Fruit fly (Drosophila melanogaster) whole organism, embryonic: ENCODE results near the gene CG31321.

Source experiments
- Aef1 ChIP-seq: fragments of 200-800 bp; sonication (Bioruptor generic); IDR thresholded peaks from 3 replicates; pipeline ENCODE4 v1.3.6; 2022; ENCODE audit warnings: missing biosample characterization, missing genetic modification characterization
- Bteb2 ChIP-seq: fragments of 200-800 bp; sonication (Bioruptor generic); optimal IDR thresholded peaks from 2 replicates; lab custom pipeline; 2016; ENCODE audit warnings: missing biosample characterization, missing genetic modification characterization
- CG10654 ChIP-seq: fragments of 200-800 bp; sonication (Bioruptor generic); optimal IDR thresholded peaks from 2 replicates; lab custom pipeline; 2016; ENCODE audit warnings: missing biosample characterization, missing genetic modification characterization
- CG13296 ChIP-seq: fragments of 200-800 bp; sonication (Bioruptor generic); optimal IDR thresholded peaks from 3 replicates; lab custom pipeline; 2018; ENCODE audit warnings: missing biosample characterization, mild to moderate bottlenecking, missing genetic modification characterization
- CG1529 ChIP-seq: fragments of 200-800 bp; sonication (Bioruptor generic); optimal IDR thresholded peaks from 3 replicates; lab custom pipeline; 2018; ENCODE audit warnings: missing biosample characterization, missing genetic modification characterization
- CG15601 ChIP-seq: fragments of 200-800 bp; sonication (Bioruptor generic); optimal IDR thresholded peaks from 3 replicates; lab custom pipeline; 2019; ENCODE audit warnings: missing biosample characterization, mild to moderate bottlenecking, missing genetic modification characterization, moderate library complexity
- CG17912 ChIP-seq: fragments of 200-800 bp; sonication (Bioruptor generic); optimal IDR thresholded peaks from 2 replicates; lab custom pipeline; 2018; ENCODE audit warnings: missing biosample characterization, mild to moderate bottlenecking, missing genetic modification characterization
- CG1792 ChIP-seq: fragments of 200-800 bp; sonication (Bioruptor generic); optimal IDR thresholded peaks from 2 replicates; lab custom pipeline; 2016; ENCODE audit warnings: missing biosample characterization, missing genetic modification characterization
- CG18619 ChIP-seq: fragments of 200-800 bp; sonication (Bioruptor generic); optimal IDR thresholded peaks from 3 replicates; lab custom pipeline; 2017; ENCODE audit warnings: missing biosample characterization, mild to moderate bottlenecking, missing genetic modification characterization
- CG30020 ChIP-seq: fragments of 200-800 bp; optimal IDR thresholded peaks from 2 replicates; lab custom pipeline; 2019; ENCODE audit warnings: missing biosample characterization, mild to moderate bottlenecking, missing genetic modification characterization, moderate library complexity
- CG30431 ChIP-seq: fragments of 200-800 bp; sonication (Bioruptor generic); optimal IDR thresholded peaks from 2 replicates; lab custom pipeline; 2017; ENCODE audit warnings: missing biosample characterization, missing genetic modification characterization
- CG31224 ChIP-seq: fragments of 200-800 bp; sonication (Bioruptor generic); IDR thresholded peaks from 2 replicates; pipeline ENCODE4 v1.3.6; 2022; ENCODE audit warnings: missing biosample characterization, missing genetic modification characterization
- CG6654 ChIP-seq: fragments of 200-800 bp; sonication (Bioruptor generic); optimal IDR thresholded peaks from 2 replicates; lab custom pipeline; 2017; ENCODE audit warnings: missing biosample characterization, mild to moderate bottlenecking, missing genetic modification characterization
- CG6791 ChIP-seq: fragments of 200-800 bp; sonication (Bioruptor generic); IDR thresholded peaks from 3 replicates; pipeline ENCODE4 v1.3.6; 2022; ENCODE audit warnings: missing biosample characterization, missing genetic modification characterization; ENCODE audit not compliant: partially characterized antibody
- CG7357 ChIP-seq: fragments of 200-800 bp; sonication (Bioruptor generic); IDR thresholded peaks from 3 replicates; pipeline ENCODE4 v1.3.6; 2022; ENCODE audit warnings: missing biosample characterization, missing genetic modification characterization
- CG8924 ChIP-seq: fragments of 200-800 bp; optimal IDR thresholded peaks from 3 replicates; lab custom pipeline; 2019; ENCODE audit warnings: missing biosample characterization, mild to moderate bottlenecking, missing genetic modification characterization, moderate library complexity
- CG9817 ChIP-seq: fragments of 200-800 bp; sonication (Bioruptor generic); optimal IDR thresholded peaks from 2 replicates; lab custom pipeline; 2018; ENCODE audit warnings: missing biosample characterization, mild to moderate bottlenecking, missing genetic modification characterization, moderate library complexity
- Dip3 ChIP-seq: fragments of 200-800 bp; sonication (Bioruptor generic); optimal IDR thresholded peaks from 3 replicates; lab custom pipeline; 2016; ENCODE audit warnings: missing biosample characterization, missing genetic modification characterization
- Eip74EF ChIP-seq, 2 experiments: fragments of 200-800 bp in 1 of 2; fragments of >200 bp in 1 of 2; sonication (Bioruptor generic) in 1 of 2; optimal IDR thresholded peaks; 2 replicates each; lab custom pipeline; 2017 to 2019; ENCODE audit warnings: missing biosample characterization in 2 of 2, missing genetic modification characterization in 2 of 2, mild to moderate bottlenecking in 1 of 2, moderate library complexity in 1 of 2
- Ets97D ChIP-seq: fragments of 200-800 bp; sonication (Bioruptor generic); optimal IDR thresholded peaks from 3 replicates; lab custom pipeline; 2016; ENCODE audit warnings: missing biosample characterization, missing genetic modification characterization
- Gug ChIP-seq: fragments of 200-800 bp; sonication (Bioruptor generic); IDR thresholded peaks from 4 replicates; pipeline ENCODE4 v1.3.6; 2022; ENCODE audit warnings: missing biosample characterization, missing genetic modification characterization
- HLHmδ ChIP-seq: fragments of 200-800 bp; sonication (Bioruptor generic); optimal IDR thresholded peaks from 2 replicates; lab custom pipeline; 2018; ENCODE audit warnings: missing biosample characterization, mild to moderate bottlenecking, missing genetic modification characterization, moderate library complexity
- Hr78 ChIP-seq, 2 experiments: fragments of 200-800 bp in 1 of 2; fragments of >200 bp in 1 of 2; sonication (Bioruptor generic) in 1 of 2; optimal IDR thresholded peaks; 2 replicates each; lab custom pipeline; 2017 to 2019; ENCODE audit warnings: missing biosample characterization in 2 of 2, missing genetic modification characterization in 2 of 2, mild to moderate bottlenecking in 1 of 2, moderate library complexity in 1 of 2
- Lpt ChIP-seq: fragments of >200 bp; optimal IDR thresholded peaks from 2 replicates; lab custom pipeline; 2018; ENCODE audit warnings: missing biosample characterization, missing genetic modification characterization
- NFAT ChIP-seq: fragments of 200-800 bp; sonication (Bioruptor generic); IDR thresholded peaks from 2 replicates; pipeline ENCODE4 v1.3.6; 2022; ENCODE audit warnings: missing biosample characterization, missing genetic modification characterization
- Nf-YA ChIP-seq: fragments of 200-800 bp; sonication (Bioruptor generic); IDR thresholded peaks from 2 replicates; pipeline ENCODE4 v1.3.6; 2022; ENCODE audit warnings: missing biosample characterization, missing genetic modification characterization
- Optix ChIP-seq: fragments of 200-800 bp; sonication (Bioruptor generic); IDR thresholded peaks from 3 replicates; pipeline ENCODE4 v1.3.6; 2022; ENCODE audit warnings: missing biosample characterization, missing genetic modification characterization
- Ptx1 ChIP-seq: fragments of 200-800 bp; sonication (Bioruptor generic); IDR thresholded peaks from 2 replicates; pipeline ENCODE4 v1.3.6; 2022; ENCODE audit warnings: missing biosample characterization, missing genetic modification characterization
- Scr ChIP-seq: fragments of 200-800 bp; sonication (Bioruptor generic); IDR thresholded peaks from 2 replicates; pipeline ENCODE4 v1.3.6; 2022; ENCODE audit warnings: missing biosample characterization, missing genetic modification characterization; ENCODE audit not compliant: partially characterized antibody
- Stat92E ChIP-seq, 3 experiments: fragments of >200 bp in 2 of 3; fragments of 200-800 bp in 1 of 3; sonication (Bioruptor generic) in 1 of 3; optimal IDR thresholded peaks; 2 replicates each; lab custom pipeline; 2017 to 2019; ENCODE audit warnings: missing biosample characterization in 3 of 3, missing genetic modification characterization in 3 of 3, mild to moderate bottlenecking in 1 of 3, moderate library complexity in 1 of 3
- Usf ChIP-seq: fragments of 200-800 bp; sonication (Bioruptor generic); optimal IDR thresholded peaks from 2 replicates; lab custom pipeline; 2017; ENCODE audit warnings: missing genotype, missing biosample characterization, missing genetic modification characterization
- Xbp1 ChIP-seq: fragments of 200-800 bp; sonication (Bioruptor generic); optimal IDR thresholded peaks from 3 replicates; lab custom pipeline; 2016; ENCODE audit warnings: missing biosample characterization, mild to moderate bottlenecking, missing genetic modification characterization
- al ChIP-seq: fragments of 200-800 bp; sonication (Bioruptor generic); IDR thresholded peaks from 2 replicates; pipeline ENCODE4 v1.3.6; 2022; ENCODE audit warnings: missing biosample characterization, missing genetic modification characterization
- aop ChIP-seq: fragments of 200-800 bp; sonication (Bioruptor generic); IDR thresholded peaks from 2 replicates; pipeline ENCODE4 v1.3.6; 2022; ENCODE audit warnings: missing biosample characterization, missing genetic modification characterization
- bab2 ChIP-seq: fragments of 200-800 bp; sonication (Bioruptor generic); optimal IDR thresholded peaks from 2 replicates; lab custom pipeline; 2016; ENCODE audit warnings: missing biosample characterization, missing genetic modification characterization
- cas ChIP-seq: fragments of 200-800 bp; sonication (Bioruptor generic); IDR thresholded peaks from 2 replicates; pipeline ENCODE4 v1.3.6; 2022; ENCODE audit warnings: missing biosample characterization, missing genetic modification characterization
- chm ChIP-seq: fragments of 200-800 bp; sonication (Bioruptor generic); IDR thresholded peaks from 2 replicates; pipeline ENCODE4 v1.3.6; 2022; ENCODE audit warnings: missing biosample characterization, missing genetic modification characterization
- croc ChIP-seq: fragments of 200-800 bp; sonication (Bioruptor generic); conservative IDR thresholded peaks from 3 replicates; pipeline ENCODE4 v1.3.6; 2022; ENCODE audit warnings: missing biosample characterization, missing genetic modification characterization
- jumu ChIP-seq: fragments of 200-800 bp; sonication (Bioruptor generic); optimal IDR thresholded peaks from 3 replicates; lab custom pipeline; 2016; ENCODE audit warnings: missing biosample characterization, missing genetic modification characterization
- kah ChIP-seq: fragments of 200-800 bp; sonication (Bioruptor generic); optimal IDR thresholded peaks from 2 replicates; lab custom pipeline; 2018; ENCODE audit warnings: missing biosample characterization, mild to moderate bottlenecking, missing genetic modification characterization
- ken ChIP-seq: fragments of 200-800 bp; sonication (Bioruptor generic); IDR thresholded peaks from 3 replicates; pipeline ENCODE4 v1.3.6; 2022; ENCODE audit warnings: missing biosample characterization, missing genetic modification characterization
- pros ChIP-seq: fragments of 200-800 bp; sonication (Bioruptor generic); optimal IDR thresholded peaks from 3 replicates; lab custom pipeline; 2019; ENCODE audit warnings: missing biosample characterization, mild to moderate bottlenecking, missing genetic modification characterization, moderate library complexity
- shn ChIP-seq: fragments of 200-800 bp; sonication (Bioruptor generic); optimal IDR thresholded peaks from 3 replicates; lab custom pipeline; 2016; ENCODE audit warnings: missing biosample characterization, missing genetic modification characterization
- slp2 ChIP-seq: fragments of 200-800 bp; sonication (Bioruptor generic); optimal IDR thresholded peaks from 2 replicates; lab custom pipeline; 2016; ENCODE audit warnings: missing biosample characterization, missing genetic modification characterization
- so ChIP-seq: fragments of 200-800 bp; sonication (Bioruptor generic); IDR thresholded peaks from 3 replicates; pipeline ENCODE4 v1.3.6; 2022; ENCODE audit warnings: missing biosample characterization, missing genetic modification characterization
- sr ChIP-seq: fragments of 200-800 bp; sonication (Bioruptor generic); IDR thresholded peaks from 3 replicates; pipeline ENCODE4 v1.3.6; 2022; ENCODE audit warnings: missing biosample characterization, missing genetic modification characterization
- vvl ChIP-seq: fragments of 200-800 bp; sonication (Bioruptor generic); IDR thresholded peaks from 2 replicates; pipeline ENCODE4 v1.3.6; 2022; ENCODE audit warnings: missing biosample characterization, missing genetic modification characterization
- yki ChIP-seq: fragments of >200 bp; optimal IDR thresholded peaks from 3 replicates; lab custom pipeline; 2018
- z ChIP-seq: fragments of 200-800 bp; sonication (Bioruptor generic); IDR thresholded peaks from 3 replicates; pipeline ENCODE4 v1.3.6; 2022; ENCODE audit warnings: missing biosample characterization, missing genetic modification characterization
- zf30C ChIP-seq: fragments of 200-800 bp; sonication (Bioruptor generic); optimal IDR thresholded peaks from 3 replicates; lab custom pipeline; 2018; ENCODE audit warnings: missing biosample characterization, mild to moderate bottlenecking, missing genetic modification characterization

Gene CG31321

DNA sequence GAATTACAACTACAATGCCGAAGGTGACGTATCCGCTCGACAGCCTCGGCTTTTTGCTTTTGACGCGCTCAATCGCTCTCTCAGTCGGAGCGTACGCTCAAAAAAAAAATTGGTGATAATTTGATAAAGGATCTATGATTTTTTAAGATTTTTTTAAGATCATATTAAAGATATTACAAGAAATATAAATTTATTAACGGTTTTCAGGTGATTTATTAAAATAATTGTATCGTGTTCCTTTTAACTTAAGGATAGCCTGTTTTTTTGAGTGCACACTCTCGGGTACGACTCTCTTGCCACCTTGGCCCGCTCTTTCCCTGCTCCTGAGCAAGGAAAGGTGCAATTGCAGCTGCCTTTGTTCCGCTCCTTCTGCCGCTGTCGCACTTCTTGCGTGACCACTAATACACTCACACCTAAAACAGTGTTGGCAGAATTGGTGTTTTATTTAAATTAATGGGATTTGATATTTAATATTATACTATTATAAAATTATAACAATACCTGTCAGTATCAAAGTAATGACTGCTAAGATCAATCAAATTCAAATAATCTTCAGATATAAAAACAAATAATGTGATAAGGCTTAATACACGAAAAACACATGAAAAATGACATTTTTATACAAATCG is 32.2 kb upstream of the CG31321 start (continued):
- peak; percentile 93 for TF ChIP-seq vvl
- TF ChIP-seq CG7357 (GFP tag; lab: Robert Waterston, UW): peak; percentile 66; the same call in 2 of the 3 replicates
- no peak for TF ChIP-seq Ets97D (GFP tag; lab: Kevin White, UChicago)
- no peak for TF ChIP-seq Dip3 (GFP tag; lab: Kevin White, UChicago)
- TF ChIP-seq Lpt (GFP tag; lab: Kevin White, UChicago): no peak
- peak; percentile 88 for TF ChIP-seq so (GFP tag; lab: Robert Waterston, UW)
- no peak for TF ChIP-seq CG1792 (GFP tag; lab: Kevin White, UChicago)
- TF ChIP-seq Aef1 (GFP tag; lab: Robert Waterston, UW): peak; percentile 54
- TF ChIP-seq pros (GFP tag; lab: Kevin White, UChicago): no peak
- TF ChIP-seq croc (GFP tag; lab: Robert Waterston, UW): peak; percentile 73
- TF ChIP-seq CG30431 (GFP tag; lab: Kevin White, UChicago): peak; percentile 60
- 0 out of 2 replicates have a peak, but pooled peaks have one; percentile 20 for TF ChIP-seq cas (GFP tag; lab: Robert Waterston, UW)
- TF ChIP-seq Xbp1 (GFP tag; lab: Kevin White, UChicago): peak; percentile 67
- no peak for TF ChIP-seq sr
- TF ChIP-seq CG17912 (GFP tag; lab: Kevin White, UChicago): no peak
- peak; percentile 97 for TF ChIP-seq zf30C (GFP tag; lab: Kevin White, UChicago)
- no peak for TF ChIP-seq CG6654 (GFP tag; lab: Kevin White, UChicago)
- peak; percentile 39 for TF ChIP-seq Usf (GFP tag; lab: Kevin White, UChicago)
- no peak for TF ChIP-seq HLHmδ (GFP tag; lab: Kevin White, UChicago)
- TF ChIP-seq CG15601 (tag; lab: Kevin White, UChicago): no peak
- TF ChIP-seq ken (GFP tag; lab: Robert Waterston, UW): peak; percentile 68; the same call in 1 of the 3 replicates
- peak; percentile 54; the same call in 1 of the 2 replicates for TF ChIP-seq al (GFP tag; lab: Robert Waterston, UW)
- TF ChIP-seq Gug (GFP tag; lab: Robert Waterston, UW): peak; percentile 65; the same call in 3 of the 4 replicates
- no peak for TF ChIP-seq CG30020 (tag; lab: Kevin White, UChicago)
- TF ChIP-seq Scr: no peak
- TF ChIP-seq CG31224 (GFP tag; lab: Robert Waterston, UW): peak; percentile 63
- peak; percentile 82 for TF ChIP-seq CG13296 (GFP tag; lab: Kevin White, UChicago)
- TF ChIP-seq shn (GFP tag; lab: Kevin White, UChicago): no peak
- peak; percentile 40; the same call in 1 of the 2 replicates for TF ChIP-seq NFAT (GFP tag; lab: Robert Waterston, UW)
- TF ChIP-seq Optix (GFP tag; lab: Robert Waterston, UW): peak; percentile 54; the same call in 2 of the 3 replicates
- TF ChIP-seq yki: no peak
- no peak for TF ChIP-seq Bteb2 (GFP tag; lab: Kevin White, UChicago)
- peak; percentile 43 for TF ChIP-seq kah
- TF ChIP-seq bab2 (GFP tag; lab: Kevin White, UChicago): peak; percentile 41
- TF ChIP-seq CG9817 (tag; lab: Kevin White, UChicago): peak; percentile 55
- peak; percentile 77 for TF ChIP-seq Ptx1 (GFP tag; lab: Robert Waterston, UW)
- TF ChIP-seq Hr78 (GFP tag; optimal IDR thresholded peaks at IDR 0.05; lab: Kevin White, UChicago): no peak
- TF ChIP-seq CG10654: peak; percentile 58
- no peak for TF ChIP-seq aop (GFP tag; lab: Robert Waterston, UW)
- no peak for TF ChIP-seq Eip74EF (GFP tag; optimal IDR thresholded peaks at IDR 0.05; lab: Kevin White, UChicago)
- TF ChIP-seq chm (GFP tag; lab: Robert Waterston, UW): peak; percentile 83
- peak; percentile 73 for TF ChIP-seq CG18619 (GFP tag; lab: Kevin White, UChicago)
- TF ChIP-seq jumu (GFP tag; lab: Kevin White, UChicago): no peak
- peak; percentile 91 for TF ChIP-seq CG8924 (tag; lab: Kevin White, UChicago)
- no peak for TF ChIP-seq slp2 (GFP tag; lab: Kevin White, UChicago)
- TF ChIP-seq Stat92E (GFP tag; optimal IDR thresholded peaks at IDR 0.05; lab: Kevin White, UChicago): no peak
- peak; percentile 54 for TF ChIP-seq CG1529 (GFP tag; lab: Kevin White, UChicago)
- TF ChIP-seq z (GFP tag; lab: Robert Waterston, UW): peak; percentile 62; the same call in 2 of the 3 replicates
- no peak for TF ChIP-seq CG6791 (GFP tag; lab: Robert Waterston, UW)
- TF ChIP-seq Nf-YA (GFP tag; lab: Robert Waterston, UW): peak; percentile 67; the same call in 1 of the 2 replicates
